Worm (Caenorhabditis elegans): Measurements from ENCODE around the gene tag-281.

ce11 chrII:12456633-12457032, 2.9 kb upstream of the tag-281 start, which contains the start of gene sre-32:
- TF ChIP-seq unc-62 (GFP tag; optimal IDR thresholded peaks at IDR 0.05): no peak
- TF ChIP-seq ZK546.5 (tag; optimal IDR thresholded peaks at IDR 0.05): no peak
